Fruit fly (Drosophila melanogaster): ENCODE measurements around the gene sals.

dm6 chr3R:11458851-11459175, 7.2 kb upstream of the sals start:
- TF ChIP-seq CG34406 (GFP tag; optimal IDR thresholded peaks at IDR 0.05), result no peak
- TF ChIP-seq CG8319 (GFP tag; optimal IDR thresholded peaks at IDR 0.05), result no peak
- TF ChIP-seq Sox15 (GFP tag; optimal IDR thresholded peaks at IDR 0.05), result no peak
- TF ChIP-seq CG11902 (GFP tag; optimal IDR thresholded peaks at IDR 0.05), result no peak
- no peak for TF ChIP-seq Sox102F (GFP tag; optimal IDR thresholded peaks at IDR 0.05)
- no peak for TF ChIP-seq Lpt (GFP tag; optimal IDR thresholded peaks at IDR 0.05)
- no peak for TF ChIP-seq Blimp-1 (GFP tag; optimal IDR thresholded peaks at IDR 0.05)
- TF ChIP-seq CG8632 (GFP tag; optimal IDR thresholded peaks at IDR 0.05), result no peak
- no peak for TF ChIP-seq CG6163 (GFP tag; IDR thresholded peaks at IDR 0.05)
- TF ChIP-seq Smox (GFP tag; optimal IDR thresholded peaks at IDR 0.05), result no peak
- no peak for TF ChIP-seq CG15336 (GFP tag; IDR thresholded peaks at IDR 0.05)
- no peak for TF ChIP-seq CG6854 (GFP tag; optimal IDR thresholded peaks at IDR 0.05)
- TF ChIP-seq Hr39 (GFP tag; optimal IDR thresholded peaks at IDR 0.05), result no peak

Data from whole organism, prepupa.